Fruit fly (Drosophila melanogaster): ENCODE measurements around the gene Coq8.

dm6 chrX:12891322-12892159 lies 9.4 kb downstream of the Coq8 start:
- TF ChIP-seq pan (optimal IDR thresholded peaks at IDR 0.05) (no peak), dmrt93B (GFP tag; optimal IDR thresholded peaks at IDR 0.05) (peak; percentile 24), CG32264 (GFP tag; optimal IDR thresholded peaks at IDR 0.05) (no peak), lola (GFP tag; optimal IDR thresholded peaks at IDR 0.05) (no peak), Dfd (GFP tag; optimal IDR thresholded peaks at IDR 0.05) (no peak), Hr78 (GFP tag; optimal IDR thresholded peaks at IDR 0.05) (no peak), psq (GFP tag; optimal IDR thresholded peaks at IDR 0.05) (peak; percentile 21), foxo (GFP tag; optimal IDR thresholded peaks at IDR 0.05) (peak in 1 of 2 experiments; percentile 45), usp (GFP tag; optimal IDR thresholded peaks at IDR 0.05) (no peak), ey (GFP tag; optimal IDR thresholded peaks at IDR 0.05) (peak; percentile 20), Myc (optimal IDR thresholded peaks at IDR 0.05) (no peak)

Measured in whole organism, wandering third instar larva.